Worm (Caenorhabditis elegans): ENCODE results near the gene srz-70.

srz-70 gene

ce11 chrIV:3477124-3477523 lies 1.7 kb downstream of the srz-70 start, which contains the start of gene srz-69:
Gene srz-69 (minus strand): TSS chrIV:3477224.
- no peak for TF ChIP-seq atf-7 (tag; optimal IDR thresholded peaks at IDR 0.05)
- TF ChIP-seq let-607 (tag; optimal IDR thresholded peaks at IDR 0.05) = no peak
- TF ChIP-seq chd-7 (tag; optimal IDR thresholded peaks at IDR 0.05) = no peak
- TF ChIP-seq nhr-80 (tag; optimal IDR thresholded peaks at IDR 0.05) = no peak
- no peak for TF ChIP-seq repo-1 (tag; optimal IDR thresholded peaks at IDR 0.05)
- no peak for TF ChIP-seq him-1 (tag; optimal IDR thresholded peaks at IDR 0.05)
- no peak for TF ChIP-seq T26A5.8 (tag; optimal IDR thresholded peaks at IDR 0.05)
- no peak for TF ChIP-seq F49E8.2 (tag; optimal IDR thresholded peaks at IDR 0.05; ENCODE audit: insufficient read depth)
- no peak for TF ChIP-seq hsf-1 (GFP tag; IDR thresholded peaks at IDR 0.05)
- no peak for TF ChIP-seq hmg-20 (GFP tag; IDR thresholded peaks at IDR 0.05)
- no peak for TF ChIP-seq hrde-1 (tag; optimal IDR thresholded peaks at IDR 0.05; ENCODE audit: borderline replicate concordance)
- no peak for TF ChIP-seq nhr-90 (tag; optimal IDR thresholded peaks at IDR 0.05)
- TF ChIP-seq madf-10 (tag; optimal IDR thresholded peaks at IDR 0.05) = no peak
- TF ChIP-seq B0035.1 (tag; optimal IDR thresholded peaks at IDR 0.05) = no peak

DNA sequence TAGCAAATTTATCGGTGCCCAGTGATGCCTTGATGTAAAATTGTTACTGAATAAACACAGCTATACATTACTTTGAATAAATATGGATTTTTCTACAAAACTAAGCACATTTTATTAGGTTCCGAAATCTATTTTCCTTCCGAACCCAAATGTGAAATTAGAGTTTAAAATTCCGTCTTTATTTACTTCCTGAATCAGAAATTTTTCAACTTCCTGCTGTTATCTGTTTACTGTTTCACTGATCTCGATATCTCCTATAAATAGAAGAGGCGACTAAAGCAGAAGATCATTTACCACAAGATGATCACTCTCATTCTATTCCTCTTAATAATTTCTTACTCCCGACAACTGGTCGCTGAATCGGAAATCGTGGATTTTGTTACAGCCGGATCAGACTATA lies 9.1 kb downstream of the srz-70 start, which contains the start of gene F58E2.2:
F58E2.2 (plus strand) TSS at position 301 of the 400 bp plus-strand sequence.
- TF ChIP-seq F57A8.1 (GFP tag; optimal IDR thresholded peaks at IDR 0.05) (no peak), athp-1 (tag; optimal IDR thresholded peaks at IDR 0.05) (no peak), rcor-1 (GFP tag; IDR thresholded peaks at IDR 0.05) (no peak), cebp-1 (GFP tag; IDR thresholded peaks at IDR 0.05) (no peak), cebp-1 (tag; optimal IDR thresholded peaks at IDR 0.05) (no peak), ztf-6 (GFP tag; IDR thresholded peaks at IDR 0.05) (no peak), T26A5.8 (tag; optimal IDR thresholded peaks at IDR 0.05) (no peak), dpff-1 (tag; optimal IDR thresholded peaks at IDR 0.05) (no peak), T07F8.4 (tag; optimal IDR thresholded peaks at IDR 0.05) (no peak), lsy-27 (tag; optimal IDR thresholded peaks at IDR 0.05; ENCODE audit: borderline replicate concordance, insufficient read depth) (no peak), dox-1 (GFP tag; IDR thresholded peaks at IDR 0.05) (no peak), madf-6 (GFP tag; IDR thresholded peaks at IDR 0.05) (no peak), F57C9.4 (tag; optimal IDR thresholded peaks at IDR 0.05) (no peak), unc-130 (GFP tag; optimal IDR thresholded peaks at IDR 0.05) (no peak), ceh-100 (GFP tag; IDR thresholded peaks at IDR 0.05) (no peak), B0035.1 (tag; optimal IDR thresholded peaks at IDR 0.05) (no peak), ceh-40 (GFP tag; IDR thresholded peaks at IDR 0.05) (no peak), dpl-1 (GFP tag; optimal IDR thresholded peaks at IDR 0.05) (no peak), ztf-25 (GFP tag; IDR thresholded peaks at IDR 0.05) (no peak), efl-1 (GFP tag; optimal IDR thresholded peaks at IDR 0.05) (no peak), F22D6.2 (tag; optimal IDR thresholded peaks at IDR 0.05) (no peak)

- TF ChIP-seq F55B11.4 (tag; optimal IDR thresholded peaks at IDR 0.05; ENCODE audit: borderline replicate concordance, insufficient read depth) (no peak), unc-62 (GFP tag; optimal IDR thresholded peaks at IDR 0.05) (no peak)
These were observed 11.1 kb downstream of the srz-70 start for ce11 chrIV:3467751-3468150.

ce11 chrIV:3467128-3467527 lies 11.7 kb downstream of the srz-70 start, which contains the start of gene F58E2.3:
Gene F58E2.3 (plus strand): TSS chrIV:3467428.
- TF ChIP-seq let-526 (GFP tag; IDR thresholded peaks at IDR 0.05) (no peak), F39B2.1 (GFP tag; IDR thresholded peaks at IDR 0.05) (no peak), K12H6.12 (tag; optimal IDR thresholded peaks at IDR 0.05) (no peak), rec-8 (tag; optimal IDR thresholded peaks at IDR 0.05) (no peak), ztf-22 (GFP tag; optimal IDR thresholded peaks at IDR 0.05) (no peak)

Data from whole organism, young adult.